Worm (Caenorhabditis elegans): Measurements from ENCODE around the gene pld-1.

Gene pld-1

DNA sequence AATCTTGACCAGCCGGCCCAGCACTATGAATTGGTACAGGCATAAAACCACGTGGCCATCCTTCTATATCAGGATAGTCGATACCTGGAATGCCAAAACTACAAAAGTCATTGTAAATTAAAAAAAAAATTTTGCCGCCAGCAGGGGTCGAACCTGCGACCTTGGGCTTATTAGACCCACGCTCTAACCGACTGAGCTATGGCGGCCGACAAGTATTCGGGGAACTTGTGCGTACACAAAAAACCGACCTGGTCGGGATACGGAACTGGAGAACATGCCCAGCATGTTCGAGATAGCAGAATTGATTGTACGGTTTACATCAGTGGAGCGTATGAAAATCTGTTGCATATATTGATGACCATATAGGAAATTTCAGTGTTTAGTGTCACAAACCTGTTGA lies 34.2 kb downstream of the pld-1 start (continued):
- TF ChIP-seq nhr-25 (tag; optimal IDR thresholded peaks at IDR 0.05; ENCODE audit: borderline replicate concordance, insufficient read depth): peak; percentile 67
- TF ChIP-seq fos-1 (tag; optimal IDR thresholded peaks at IDR 0.05): no peak
- TF ChIP-seq daf-8 (GFP tag; IDR thresholded peaks at IDR 0.05): no peak
- TF ChIP-seq ama-1 (optimal IDR thresholded peaks at IDR 0.05): no peak
- peak; percentile 83 for TF ChIP-seq dmd-9 (GFP tag; IDR thresholded peaks at IDR 0.05)
- TF ChIP-seq zfp-3 (GFP tag; conservative IDR thresholded peaks at IDR 0.05): peak; percentile 60; the same call in 1 of the 2 replicates
- peak; percentile 72; the same call in 1 of the 2 replicates for TF ChIP-seq nhr-42 (GFP tag; IDR thresholded peaks at IDR 0.05)
- TF ChIP-seq F37D6.2 (tag; optimal IDR thresholded peaks at IDR 0.05): peak; percentile 13
- no peak for TF ChIP-seq F44E2.7 (GFP tag; IDR thresholded peaks at IDR 0.05)
- TF ChIP-seq ces-1 (GFP tag; optimal IDR thresholded peaks at IDR 0.05): no peak
- TF ChIP-seq Y75B8A.6 (GFP tag; IDR thresholded peaks at IDR 0.05): 0 out of 2 replicates have a peak, but pooled peaks have one; percentile 11
- no peak for TF ChIP-seq nhr-77 (tag; optimal IDR thresholded peaks at IDR 0.05)
- no peak for TF ChIP-seq mxl-2 (GFP tag; conservative IDR thresholded peaks at IDR 0.05)
- peak; percentile 83 for TF ChIP-seq arid-1 (GFP tag; conservative IDR thresholded peaks at IDR 0.05)
- TF ChIP-seq attf-4 (tag; optimal IDR thresholded peaks at IDR 0.05): no peak
- TF ChIP-seq dve-1 (tag; optimal IDR thresholded peaks at IDR 0.05; ENCODE audit: insufficient read depth): peak; percentile 65
- TF ChIP-seq pha-4 (GFP tag; IDR thresholded peaks at IDR 0.05): peak; percentile 74; the same call in 1 of the 2 replicates
- no peak for TF ChIP-seq pha-4 (tag; optimal IDR thresholded peaks at IDR 0.05)
- TF ChIP-seq vab-7 (GFP tag; IDR thresholded peaks at IDR 0.05): peak; percentile 61
- TF ChIP-seq lin-1 (GFP tag; IDR thresholded peaks at IDR 0.05): peak; percentile 56; the same call in 1 of the 2 replicates
- peak; percentile 45 for TF ChIP-seq unc-130 (GFP tag; optimal IDR thresholded peaks at IDR 0.05)
- peak; percentile 51 for TF ChIP-seq hlh-30 (tag; optimal IDR thresholded peaks at IDR 0.05; ENCODE audit: insufficient read depth)
- peak; percentile 58; the same call in 1 of the 2 replicates for TF ChIP-seq ZK337.2 (GFP tag; IDR thresholded peaks at IDR 0.05)
- TF ChIP-seq madf-9 (GFP tag; conservative IDR thresholded peaks at IDR 0.05): peak; percentile 39; the same call in 1 of the 2 replicates
- no peak; the same call in none of the 2 replicates for TF ChIP-seq T26A8.4 (GFP tag; IDR thresholded peaks at IDR 0.05)
- TF ChIP-seq ctbp-1 (GFP tag; IDR thresholded peaks at IDR 0.05): peak; percentile 39; the same call in 1 of the 2 replicates
- peak; percentile 55 for TF ChIP-seq sdz-12 (GFP tag; optimal IDR thresholded peaks at IDR 0.05)
- peak; percentile 51; the same call in 1 of the 2 replicates for TF ChIP-seq mdt-29 (GFP tag; IDR thresholded peaks at IDR 0.05)
- no peak for TF ChIP-seq R02D3.7 (tag; optimal IDR thresholded peaks at IDR 0.05)
- TF ChIP-seq nhr-28 (tag; optimal IDR thresholded peaks at IDR 0.05): peak; percentile 38
- TF ChIP-seq nhr-10 (tag; optimal IDR thresholded peaks at IDR 0.05): no peak
- peak; percentile 50 for TF ChIP-seq spr-1 (tag; optimal IDR thresholded peaks at IDR 0.05)
- TF ChIP-seq duxl-1 (tag; optimal IDR thresholded peaks at IDR 0.05; ENCODE audit: poor library complexity): peak; percentile 76
- TF ChIP-seq F49E8.2 (tag; optimal IDR thresholded peaks at IDR 0.05; ENCODE audit: borderline replicate concordance): peak; percentile 64
- no peak for TF ChIP-seq gei-8 (GFP tag; optimal IDR thresholded peaks at IDR 0.05)
- peak; percentile 23 for TF ChIP-seq ceh-32 (tag; optimal IDR thresholded peaks at IDR 0.05; ENCODE audit: poor library complexity)
- no peak for TF ChIP-seq zip-2 (tag; optimal IDR thresholded peaks at IDR 0.05)
- TF ChIP-seq nhr-6 (tag; optimal IDR thresholded peaks at IDR 0.05): no peak
- TF ChIP-seq madf-5 (GFP tag; IDR thresholded peaks at IDR 0.05): 0 out of 4 replicates have a peak, but pooled peaks of 1 of the 2 experiments have one; percentile 34
- no peak for TF ChIP-seq fkh-10 (GFP tag; optimal IDR thresholded peaks at IDR 0.05)
- no peak for TF ChIP-seq lin-39 (tag; optimal IDR thresholded peaks at IDR 0.05)
- TF ChIP-seq aha-1 (tag): peak; percentile 27
- TF ChIP-seq ceh-44 (GFP tag; IDR thresholded peaks at IDR 0.05): peak; percentile 54; the same call in 1 of the 2 replicates
- no peak for TF ChIP-seq zfp-2 (tag; optimal IDR thresholded peaks at IDR 0.05)
- peak; percentile 80 for TF ChIP-seq lim-7 (GFP tag; IDR thresholded peaks at IDR 0.05)
- TF ChIP-seq ceh-28 (tag; optimal IDR thresholded peaks at IDR 0.05): no peak
- peak; percentile 63 for TF ChIP-seq Y48G9A.11 (GFP tag; IDR thresholded peaks at IDR 0.05)
- TF ChIP-seq egl-43 (GFP tag; IDR thresholded peaks at IDR 0.05): peak; percentile 88
- no peak for TF ChIP-seq egl-27 (tag; optimal IDR thresholded peaks at IDR 0.05)
- TF ChIP-seq pqm-1 (tag; optimal IDR thresholded peaks at IDR 0.05): no peak
- TF ChIP-seq nhr-237 (tag; optimal IDR thresholded peaks at IDR 0.05): no peak

Data from whole organism, L4 larva.